Worm (Caenorhabditis elegans) whole organism, L4 larva: ENCODE measurements around the gene T07H3.8.

Experiments
- D1046.2 ChIP-seq: fragments of 200-800 bp; sonication (Bioruptor generic); IDR thresholded peaks from 2 replicates; pipeline ENCODE4 v1.3.6; 2022; ENCODE audit warnings: missing genetic modification characterization, missing compliant biosample characterization
- F26F4.8 ChIP-seq: fragments of 200-800 bp; sonication (Bioruptor generic); conservative IDR thresholded peaks from 2 replicates; pipeline ENCODE4 v1.3.6; 2022; ENCODE audit warnings: missing genetic modification characterization, missing compliant biosample characterization
- F37D6.2 ChIP-seq: sonication (generic microtip); optimal IDR thresholded peaks from 2 replicates; lab custom pipeline; 2016; ENCODE audit warnings: mild to moderate bottlenecking, missing genetic modification characterization, missing compliant biosample characterization
- F44E2.7 ChIP-seq: fragments of 200-800 bp; sonication (Bioruptor generic); IDR thresholded peaks from 2 replicates; pipeline ENCODE4 v2.1.2; 2022; ENCODE audit warnings: missing genetic modification characterization, missing compliant biosample characterization
- F49E8.2 ChIP-seq: sonication (generic microtip); optimal IDR thresholded peaks from 2 replicates; lab custom pipeline; 2016; ENCODE audit warnings: missing compliant biosample characterization, mild to moderate bottlenecking, missing genetic modification characterization, borderline replicate concordance
- R02D3.7 ChIP-seq: fragments of 150-350 bp; sonication (generic microtip); optimal IDR thresholded peaks from 3 replicates; lab custom pipeline; 2014; ENCODE audit warnings: missing biosample characterization, missing genetic modification characterization
- T20F7.1 ChIP-seq: fragments of 200-800 bp; sonication (Bioruptor generic); optimal IDR thresholded peaks from 2 replicates; lab custom pipeline; 2018; ENCODE audit warnings: mild to moderate bottlenecking, missing genetic modification characterization, missing compliant biosample characterization
- T26A8.4 ChIP-seq: fragments of 200-800 bp; sonication (Bioruptor generic); IDR thresholded peaks from 2 replicates; pipeline ENCODE4 v1.3.6; 2022; ENCODE audit warnings: missing genetic modification characterization, missing compliant biosample characterization
- Y105C5A.15 ChIP-seq: fragments of 200-800 bp; sonication (Bioruptor generic); IDR thresholded peaks from 2 replicates; pipeline ENCODE4 v1.3.6; 2022; ENCODE audit warnings: missing genetic modification characterization, missing compliant biosample characterization
- Y75B8A.6 ChIP-seq: fragments of 200-800 bp; sonication (Bioruptor generic); IDR thresholded peaks from 2 replicates; pipeline ENCODE4 v1.3.6; 2022; ENCODE audit warnings: missing genetic modification reagents, missing genetic modification characterization, missing compliant biosample characterization
- ZK546.5 ChIP-seq, 2 experiments: sonication (generic microtip); optimal IDR thresholded peaks; 2 replicates each; lab custom pipeline; 2017; ENCODE audit warnings: missing biosample characterization in 2 of 2, missing genetic modification characterization in 2 of 2
- aha-1 ChIP-seq: fragments of 150-350 bp; peaks from one replicate; lab custom pipeline; 2014; ENCODE audit warnings: missing biosample characterization, missing genetic modification characterization
- aly-2 ChIP-seq: sonication (generic microtip); optimal IDR thresholded peaks from 2 replicates; lab custom pipeline; 2018; ENCODE audit warnings: missing biosample characterization, missing genetic modification characterization
- ama-1 ChIP-seq: fragments of 150-350 bp; optimal IDR thresholded peaks from 2 replicates; lab custom pipeline; 2014; ENCODE audit warnings: inconsistent platforms, mixed read lengths
- arid-1 ChIP-seq: fragments of 200-800 bp; sonication (Bioruptor generic); conservative IDR thresholded peaks from 2 replicates; pipeline ENCODE4 v1.3.6; 2022; ENCODE audit warnings: missing genetic modification reagents, missing genetic modification characterization, missing compliant biosample characterization
- ceh-20 ChIP-seq: fragments of 200-800 bp; sonication (Bioruptor generic); IDR thresholded peaks from 2 replicates; pipeline ENCODE4 v1.3.6; 2022; ENCODE audit warnings: missing genetic modification reagents, missing genetic modification characterization, missing compliant biosample characterization
- ceh-82 ChIP-seq: sonication (generic microtip); optimal IDR thresholded peaks from 2 replicates; lab custom pipeline; 2017; ENCODE audit warnings: missing biosample characterization, missing genetic modification characterization
- ces-1 ChIP-seq: fragments of 150-350 bp; sonication (generic microtip); optimal IDR thresholded peaks from 4 replicates; lab custom pipeline; 2014; ENCODE audit warnings: missing biosample characterization, missing genetic modification reagents, missing genetic modification characterization
- cey-2 ChIP-seq: sonication (generic microtip); optimal IDR thresholded peaks from 3 replicates; lab custom pipeline; 2017; ENCODE audit warnings: missing genetic modification characterization, mild to moderate bottlenecking, missing compliant biosample characterization, antibody characterized with exemption, borderline replicate concordance; ENCODE audit not compliant: insufficient read depth
- ctbp-1 ChIP-seq: fragments of 200-800 bp; sonication (Bioruptor generic); IDR thresholded peaks from 2 replicates; pipeline ENCODE4 v1.3.6; 2022; ENCODE audit warnings: missing genetic modification reagents, missing genetic modification characterization, missing compliant biosample characterization
- daf-16 ChIP-seq, 3 experiments: sonication (generic microtip); optimal IDR thresholded peaks; 2 replicates each; lab custom pipeline; 2016 to 2017; ENCODE audit warnings: missing genetic modification characterization in 3 of 3, missing genetic modification reagents in 3 of 3, mild to moderate bottlenecking in 2 of 3, missing compliant biosample characterization in 2 of 3, missing biosample characterization in 1 of 3, moderate library complexity in 1 of 3
- dmd-6 ChIP-seq: fragments of 200-800 bp; sonication (Bioruptor generic); IDR thresholded peaks from 2 replicates; pipeline ENCODE4 v1.3.6; 2022; ENCODE audit warnings: missing genetic modification reagents, missing genetic modification characterization, missing compliant biosample characterization
- egl-43 ChIP-seq: fragments of 200-800 bp; sonication (Bioruptor generic); IDR thresholded peaks from 2 replicates; pipeline ENCODE4 v1.3.6; 2022; ENCODE audit warnings: missing genetic modification reagents, missing genetic modification characterization, missing compliant biosample characterization
- hlh-11 ChIP-seq: fragments of 200-800 bp; sonication (Bioruptor generic); optimal IDR thresholded peaks from 2 replicates; lab custom pipeline; 2018; ENCODE audit warnings: mild to moderate bottlenecking, missing genetic modification characterization, missing compliant biosample characterization
- hlh-30 ChIP-seq: sonication (generic microtip); optimal IDR thresholded peaks from 2 replicates; lab custom pipeline; 2017; ENCODE audit warnings: antibody characterized with exemption, mild to moderate bottlenecking, missing genetic modification characterization, missing compliant biosample characterization; ENCODE audit not compliant: insufficient read depth
- jun-1 ChIP-seq: fragments of 150-350 bp; optimal IDR thresholded peaks from 2 replicates; lab custom pipeline; 2014; ENCODE audit warnings: missing biosample characterization, missing genetic modification reagents, missing genetic modification characterization
- lim-7 ChIP-seq: fragments of 200-800 bp; sonication (Bioruptor generic); IDR thresholded peaks from 2 replicates; pipeline ENCODE4 v1.3.6; 2022; ENCODE audit warnings: missing genetic modification characterization, missing compliant biosample characterization
- lin-13 ChIP-seq: fragments of 150-350 bp; optimal IDR thresholded peaks from 2 replicates; lab custom pipeline; 2014; ENCODE audit warnings: missing biosample characterization, missing genetic modification reagents, missing genetic modification characterization
- lin-15B ChIP-seq: fragments of 150-350 bp; sonication (generic microtip); optimal IDR thresholded peaks from 3 replicates; lab custom pipeline; 2014; ENCODE audit warnings: missing biosample characterization, missing genetic modification characterization
- lir-3 ChIP-seq: sonication (generic microtip); optimal IDR thresholded peaks from 2 replicates; lab custom pipeline; 2016; ENCODE audit warnings: mild to moderate bottlenecking, missing genetic modification characterization, missing compliant biosample characterization
- madf-9 ChIP-seq: fragments of 200-800 bp; sonication (Bioruptor generic); conservative IDR thresholded peaks from 2 replicates; pipeline ENCODE4 v1.3.6; 2022; ENCODE audit warnings: missing genetic modification reagents, missing genetic modification characterization, missing compliant biosample characterization
- mdt-29 ChIP-seq: fragments of 200-800 bp; sonication (Bioruptor generic); IDR thresholded peaks from 2 replicates; pipeline ENCODE4 v1.3.6; 2022; ENCODE audit warnings: missing genetic modification reagents, missing genetic modification characterization, missing compliant biosample characterization
- mes-2 ChIP-seq: sonication (generic microtip); optimal IDR thresholded peaks from 2 replicates; lab custom pipeline; 2016; ENCODE audit warnings: missing genotype, mild to moderate bottlenecking, missing genetic modification characterization, missing compliant biosample characterization; ENCODE audit not compliant: poor library complexity, severe bottlenecking
- nhr-28 ChIP-seq: fragments of 150-350 bp; optimal IDR thresholded peaks from 2 replicates; lab custom pipeline; 2014; ENCODE audit warnings: missing biosample characterization, missing genetic modification characterization
- nhr-6 ChIP-seq: fragments of 150-350 bp; optimal IDR thresholded peaks from 2 replicates; lab custom pipeline; 2014; ENCODE audit warnings: missing biosample characterization, missing genetic modification characterization
- pqm-1 ChIP-seq: sonication (generic microtip); optimal IDR thresholded peaks from 2 replicates; lab custom pipeline; 2017; ENCODE audit warnings: missing biosample characterization, missing genetic modification characterization
- rbr-2 ChIP-seq: sonication (generic microtip); optimal IDR thresholded peaks from 2 replicates; lab custom pipeline; 2016; ENCODE audit warnings: missing genotype, missing genetic modification characterization, missing compliant biosample characterization
- spr-1 ChIP-seq: sonication (generic microtip); optimal IDR thresholded peaks from 2 replicates; lab custom pipeline; 2016; ENCODE audit warnings: mild to moderate bottlenecking, missing genetic modification characterization, missing compliant biosample characterization
- vab-7 ChIP-seq: fragments of 200-800 bp; sonication (Bioruptor generic); IDR thresholded peaks from 2 replicates; pipeline ENCODE4 v1.3.6; 2022; ENCODE audit warnings: missing genetic modification reagents, missing genetic modification characterization, missing compliant biosample characterization
- zag-1 ChIP-seq: fragments of 150-350 bp; optimal IDR thresholded peaks from 2 replicates; lab custom pipeline; 2014; ENCODE audit warnings: missing biosample characterization, missing genetic modification characterization
- zfp-3 ChIP-seq: fragments of 200-800 bp; sonication (Bioruptor generic); conservative IDR thresholded peaks from 2 replicates; pipeline ENCODE4 v1.3.6; 2022; ENCODE audit warnings: missing genetic modification reagents, missing genetic modification characterization, missing compliant biosample characterization
- zip-2 ChIP-seq: fragments of 150-350 bp; optimal IDR thresholded peaks from 2 replicates; lab custom pipeline; 2014; ENCODE audit warnings: missing biosample characterization, missing genetic modification characterization
- ztf-11 ChIP-seq: fragments of 150-350 bp; optimal IDR thresholded peaks from 2 replicates; lab custom pipeline; 2014; ENCODE audit warnings: missing biosample characterization, missing genetic modification characterization
- ztf-7 ChIP-seq: fragments of 150-350 bp; optimal IDR thresholded peaks from 2 replicates; lab custom pipeline; 2014; ENCODE audit warnings: missing biosample characterization, missing genetic modification characterization

T07H3.8 gene

DNA sequence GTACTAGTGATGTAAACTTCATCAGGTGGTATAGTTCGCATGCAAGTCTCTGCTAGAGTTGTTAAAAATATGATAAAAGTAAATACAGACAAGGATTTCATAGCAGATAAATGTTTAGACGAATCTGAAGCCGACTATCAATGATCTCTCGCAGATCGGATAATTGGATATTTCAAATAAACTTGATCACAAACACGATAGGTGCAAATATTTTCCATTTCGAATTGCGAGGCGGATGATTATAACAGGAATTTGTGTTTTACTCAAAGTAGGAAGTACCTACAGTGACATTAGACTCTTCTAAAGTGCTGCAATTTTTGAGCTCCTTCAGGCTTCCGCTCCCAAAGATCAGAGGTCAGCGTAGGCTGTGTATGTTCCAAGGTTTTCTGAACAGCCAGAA, 3.4 kb downstream of the T07H3.8 start, which contains the start of gene T07H3.7:
TSS of gene T07H3.7 (minus strand) at position 101 of the 400 bp plus-strand sequence.
- TF ChIP-seq F37D6.2 (tag; lab: Kevin White, UChicago) (no peak), nhr-28 (tag; lab: Kevin White, UChicago) (no peak), ceh-82 (tag; lab: Kevin White, UChicago) (no peak), zfp-3 (GFP tag; lab: Robert Waterston, UW) (no peak), lin-13 (GFP tag; lab: Kevin White, UChicago) (no peak), hlh-30 (no peak), zag-1 (tag; lab: Kevin White, UChicago) (no peak), nhr-6 (tag; lab: Kevin White, UChicago) (no peak), jun-1 (no peak), hlh-11 (tag; lab: Kevin White, UChicago) (no peak), T20F7.1 (no peak), ctbp-1 (GFP tag; lab: Robert Waterston, UW) (no peak), mdt-29 (GFP tag; lab: Robert Waterston, UW) (no peak), R02D3.7 (tag; lab: Kevin White, UChicago) (no peak), rbr-2 (tag; lab: Kevin White, UChicago) (no peak), F44E2.7 (GFP tag; lab: Robert Waterston, UW) (no peak), aly-2 (no peak)

DNA sequence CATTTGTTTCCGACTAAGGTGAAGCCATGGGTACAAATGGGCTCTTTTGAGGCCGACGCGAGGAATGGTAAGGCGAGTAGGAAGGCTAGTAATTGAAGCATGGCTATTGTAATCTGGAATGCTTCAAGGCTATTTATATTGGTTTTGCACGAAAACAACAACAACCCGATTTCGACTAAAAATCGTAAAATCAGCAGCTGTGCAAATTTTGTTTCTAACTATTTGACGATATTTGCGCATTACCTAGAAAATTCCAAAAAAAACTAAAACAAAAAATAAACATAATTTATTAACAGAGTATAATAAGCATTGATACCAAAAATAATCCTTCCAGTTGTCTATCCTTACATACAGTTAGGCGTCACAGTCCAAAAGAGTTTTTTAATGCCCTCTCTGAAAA, 8.7 kb downstream of the T07H3.8 start, which contains the start of gene clec-20:
TSS of gene clec-20 (minus strand) at position 101 of the 400 bp plus-strand sequence.
- TF ChIP-seq D1046.2 (GFP tag; lab: Robert Waterston, UW) (no peak), lir-3 (tag; lab: Kevin White, UChicago) (no peak), aha-1 (tag; lab: Kevin White, UChicago) (no peak), lin-15B (no peak), spr-1 (tag; lab: Kevin White, UChicago) (no peak), mes-2 (tag; lab: Kevin White, UChicago) (no peak), F49E8.2 (tag; lab: Kevin White, UChicago) (no peak)

DNA sequence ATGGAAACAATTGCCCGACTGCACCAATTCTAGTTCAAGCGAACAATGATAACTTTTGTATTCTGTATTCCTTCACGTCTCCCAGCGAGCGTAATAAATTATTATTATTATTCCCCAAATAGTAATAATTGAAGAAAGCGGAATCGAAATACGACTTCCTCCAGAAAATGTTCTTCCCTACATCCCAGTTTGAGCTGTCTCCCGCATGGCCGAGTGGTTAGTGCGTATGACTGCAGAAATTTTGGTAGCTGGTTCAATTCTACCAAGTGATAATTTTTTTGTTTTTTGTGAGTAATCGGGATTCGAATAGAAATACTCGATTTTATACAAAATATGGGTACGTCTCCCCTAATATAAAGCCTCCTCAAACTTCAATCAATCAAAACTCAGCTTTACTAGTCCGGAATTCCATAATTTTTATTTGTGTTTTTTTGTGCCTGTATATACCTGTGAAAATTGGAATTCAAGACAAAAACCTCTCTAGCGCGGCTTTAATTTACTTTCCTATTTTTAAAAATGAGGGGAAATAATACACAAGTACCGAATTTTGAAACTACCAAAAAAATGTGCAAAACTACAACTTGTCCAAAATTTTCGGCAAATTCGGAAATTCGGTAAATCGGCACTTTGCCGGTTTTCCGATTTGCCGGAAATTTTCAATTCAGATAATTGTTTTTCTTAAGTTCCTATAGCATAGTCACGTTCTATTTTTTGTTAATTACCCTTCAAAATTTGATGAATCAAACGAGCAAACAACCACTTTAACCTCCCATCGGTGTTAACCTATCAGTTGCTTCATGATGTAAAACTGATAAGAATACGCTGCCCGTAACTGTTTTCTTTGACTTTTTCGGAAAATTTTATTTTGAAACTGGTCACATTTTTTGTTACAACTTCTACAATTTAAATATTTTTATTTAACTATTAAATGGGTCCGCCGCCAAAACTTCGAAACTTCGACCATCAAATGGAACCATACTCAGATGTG, 11.0 kb downstream of the T07H3.8 start, which contains the start of gene bath-46:
TSS of gene bath-46 (plus strand) at position 806 of the 988 bp plus-strand sequence.
- TF ChIP-seq ztf-11 (tag; lab: Kevin White, UChicago) (no peak), daf-16 (GFP tag; optimal IDR thresholded peaks at IDR 0.05; lab: Kevin White, UChicago) (no peak), daf-16 (tag; optimal IDR thresholded peaks at IDR 0.05; lab: Kevin White, UChicago) (peak; percentile 68), egl-43 (GFP tag; lab: Robert Waterston, UW) (peak; percentile 56; the same call in 1 of the 2 replicates), ztf-7 (tag; lab: Kevin White, UChicago) (no peak), dmd-6 (GFP tag; lab: Robert Waterston, UW) (peak; percentile 34; the same call in 1 of the 2 replicates), rbr-2 (tag; lab: Kevin White, UChicago) (no peak), pqm-1 (tag; lab: Kevin White, UChicago) (peak; percentile 90), ZK546.5 (tag; optimal IDR thresholded peaks at IDR 0.05; lab: Kevin White, UChicago) (no peak), ama-1 (no peak), madf-9 (0 out of 2 replicates have a peak, but pooled peaks have one; percentile 13), arid-1 (GFP tag; lab: Robert Waterston, UW) (0 out of 2 replicates have a peak, but pooled peaks have one; percentile 8), ces-1 (GFP tag; lab: Kevin White, UChicago) (no peak), T26A8.4 (GFP tag; lab: Robert Waterston, UW) (no peak), cey-2 (tag; lab: Kevin White, UChicago) (no peak), spr-1 (tag; lab: Kevin White, UChicago) (no peak), F26F4.8 (no peak), hlh-11 (tag; lab: Kevin White, UChicago) (peak; percentile 48), zip-2 (tag; lab: Kevin White, UChicago) (no peak), lim-7 (peak; percentile 75), Y105C5A.15 (0 out of 2 replicates have a peak, but pooled peaks have one; percentile 35), Y75B8A.6 (no peak), nhr-28 (tag; lab: Kevin White, UChicago) (peak; percentile 57), vab-7 (peak; percentile 48; the same call in 1 of the 2 replicates), ceh-20 (GFP tag; lab: Robert Waterston, UW) (no peak)
